Worm (Caenorhabditis elegans): ENCODE measurements around the gene ZK632.14.

ce11 chrIII:9806968-9807559 is 6.2 kb upstream of the ZK632.14 start, which contains the start of gene ZK632.4:
- TF ChIP-seq snpc-4 (tag; optimal IDR thresholded peaks at IDR 0.05) (no peak), unc-62 (GFP tag; optimal IDR thresholded peaks at IDR 0.05) (no peak), sptf-1 (tag; optimal IDR thresholded peaks at IDR 0.05) (no peak), blmp-1 (tag; optimal IDR thresholded peaks at IDR 0.05) (no peak)

All from whole organism, mixed stage, embryonic.